Fruit fly (Drosophila melanogaster) whole organism, wandering third instar larva: ENCODE measurements around the gene CG6179.

Experiments used
- Abd-B ChIP-seq: fragments of >200 bp; optimal IDR thresholded peaks from 2 replicates; lab custom pipeline; 2017; ENCODE audit warnings: missing biosample characterization, missing genetic modification characterization
- CG32264 ChIP-seq: fragments of 200-800 bp; sonication (Bioruptor generic); optimal IDR thresholded peaks from 2 replicates; lab custom pipeline; 2016; ENCODE audit warnings: missing biosample characterization, missing genetic modification characterization
- CG9705 ChIP-seq: fragments of 200-800 bp; sonication (Bioruptor generic); optimal IDR thresholded peaks from 2 replicates; lab custom pipeline; 2018; ENCODE audit warnings: missing biosample characterization, mild to moderate bottlenecking, missing genetic modification characterization
- CrebA ChIP-seq: fragments of 200-800 bp; sonication (Bioruptor generic); optimal IDR thresholded peaks from 2 replicates; lab custom pipeline; 2016; ENCODE audit warnings: missing biosample characterization, mild to moderate bottlenecking, missing genetic modification characterization, borderline replicate concordance
- Dfd ChIP-seq: fragments of >200 bp; optimal IDR thresholded peaks from 2 replicates; lab custom pipeline; 2017; ENCODE audit warnings: missing biosample characterization, missing genetic modification characterization
- Dif ChIP-seq: fragments of 200-275, 200-300 bp; sonication (Bioruptor generic); optimal IDR thresholded peaks from 2 replicates; lab custom pipeline; 2018; ENCODE audit warnings: missing biosample characterization, missing genetic modification characterization; ENCODE audit not compliant: partially characterized antibody
- GATAd ChIP-seq: sonication (Bioruptor generic); optimal IDR thresholded peaks from 2 replicates; lab custom pipeline; 2016; ENCODE audit warnings: missing biosample characterization, missing genetic modification characterization
- HLH106 ChIP-seq: fragments of 200-800 bp; optimal IDR thresholded peaks from 3 replicates; lab custom pipeline; 2019; ENCODE audit warnings: missing biosample characterization, mild to moderate bottlenecking, missing genetic modification characterization, moderate library complexity
- Hnf4 ChIP-seq: fragments of 200-800 bp; sonication (Bioruptor generic); optimal IDR thresholded peaks from 2 replicates; lab custom pipeline; 2016; ENCODE audit warnings: missing biosample characterization, mild to moderate bottlenecking, missing genetic modification characterization
- Hr78 ChIP-seq: fragments of >200 bp; optimal IDR thresholded peaks from 2 replicates; lab custom pipeline; 2017; ENCODE audit warnings: missing biosample characterization, missing genetic modification characterization
- Hr83 ChIP-seq: fragments of 200-300 bp; sonication (Bioruptor generic); optimal IDR thresholded peaks from 2 replicates; lab custom pipeline; 2016; ENCODE audit warnings: missing biosample characterization, mild to moderate bottlenecking, missing genetic modification characterization, moderate library complexity; ENCODE audit not compliant: poor library complexity, severe bottlenecking
- Jra ChIP-seq: sonication (Bioruptor generic); optimal IDR thresholded peaks from 2 replicates; lab custom pipeline; 2016; ENCODE audit warnings: missing biosample characterization, missing genetic modification characterization
- Mio ChIP-seq: sonication (Bioruptor generic); optimal IDR thresholded peaks from 2 replicates; lab custom pipeline; 2016; ENCODE audit warnings: missing biosample characterization, missing genetic modification characterization
- Myc ChIP-seq: fragments of >200 bp; optimal IDR thresholded peaks from 2 replicates; lab custom pipeline; 2017
- N ChIP-seq: fragments of >200 bp; optimal IDR thresholded peaks from 2 replicates; lab custom pipeline; 2018; ENCODE audit warnings: missing biosample characterization, missing external identifiers, missing genetic modification characterization
- OdsH ChIP-seq: fragments of 200-800 bp; sonication (Bioruptor generic); optimal IDR thresholded peaks from 2 replicates; lab custom pipeline; 2016; ENCODE audit warnings: missing biosample characterization, mild to moderate bottlenecking, missing genetic modification characterization
- Rel ChIP-seq, 2 experiments: fragments of 200-800 bp; sonication (Bioruptor generic) in 1 of 2; optimal IDR thresholded peaks; 2 replicates in 1 of 2; 3 replicates in 1 of 2; lab custom pipeline; 2016 to 2019; ENCODE audit warnings: mild to moderate bottlenecking in 2 of 2, missing biosample characterization in 2 of 2, missing genetic modification characterization in 2 of 2, moderate library complexity in 1 of 2
- Sp1 ChIP-seq: fragments of 200-800 bp; sonication (Bioruptor generic); optimal IDR thresholded peaks from 3 replicates; lab custom pipeline; 2019; ENCODE audit warnings: missing biosample characterization, mild to moderate bottlenecking, missing genetic modification characterization, moderate library complexity
- Vsx2 ChIP-seq: fragments of 200-300, 225-300 bp; sonication (Bioruptor generic); optimal IDR thresholded peaks from 2 replicates; lab custom pipeline; 2018; ENCODE audit warnings: missing biosample characterization, missing genetic modification characterization; ENCODE audit not compliant: partially characterized antibody
- br ChIP-seq: fragments of 200-800 bp; sonication (Bioruptor generic); optimal IDR thresholded peaks from 2 replicates; lab custom pipeline; 2016; ENCODE audit warnings: missing biosample characterization, missing genetic modification characterization
- brk ChIP-seq: fragments of 200-800 bp; sonication (Bioruptor generic); optimal IDR thresholded peaks from 2 replicates; lab custom pipeline; 2016; ENCODE audit warnings: missing biosample characterization, mild to moderate bottlenecking, missing genetic modification characterization
- dl ChIP-seq, 2 experiments: fragments of 175-275, 200-275 bp in 1 of 2; fragments of 200-275 bp in 1 of 2; sonication (Bioruptor generic); optimal IDR thresholded peaks; lab custom pipeline; 2018; ENCODE audit warnings: mild to moderate bottlenecking in 2 of 2, missing biosample characterization in 2 of 2, missing genetic modification characterization in 2 of 2, moderate library complexity in 2 of 2; ENCODE audit not compliant: partially characterized antibody in 2 of 2, insufficient read depth in 1 of 2
- dmrt93B ChIP-seq: fragments of 200-800 bp; sonication (Bioruptor generic); optimal IDR thresholded peaks from 2 replicates; lab custom pipeline; 2018; ENCODE audit warnings: missing biosample characterization, mild to moderate bottlenecking, missing genetic modification characterization
- dsf ChIP-seq: sonication (Bioruptor generic); optimal IDR thresholded peaks from 2 replicates; lab custom pipeline; 2016; ENCODE audit warnings: missing biosample characterization, missing genetic modification characterization, borderline replicate concordance
- ey ChIP-seq: fragments of 200-800 bp; sonication (Bioruptor generic); optimal IDR thresholded peaks from 2 replicates; lab custom pipeline; 2016; ENCODE audit warnings: missing biosample characterization, missing genetic modification characterization
- foxo ChIP-seq, 2 experiments: fragments of 200-800 bp; sonication (Bioruptor generic); optimal IDR thresholded peaks; 2 replicates in 1 of 2; 3 replicates in 1 of 2; lab custom pipeline; 2016 to 2017; ENCODE audit warnings: missing biosample characterization in 2 of 2, missing genetic modification characterization in 2 of 2
- fru ChIP-seq: fragments of 200-800 bp; sonication (Bioruptor generic); optimal IDR thresholded peaks from 3 replicates; lab custom pipeline; 2016; ENCODE audit warnings: missing biosample characterization, mild to moderate bottlenecking, missing genetic modification characterization
- h ChIP-seq: fragments of 200-800 bp; sonication (Bioruptor generic); optimal IDR thresholded peaks from 3 replicates; lab custom pipeline; 2016; ENCODE audit warnings: missing biosample characterization, mild to moderate bottlenecking, missing genetic modification characterization
- jim ChIP-seq: fragments of 175-275, 200-325 bp; sonication (Bioruptor generic); optimal IDR thresholded peaks from 2 replicates; lab custom pipeline; 2016; ENCODE audit warnings: missing biosample characterization, mild to moderate bottlenecking, missing genetic modification characterization
- lola ChIP-seq: fragments of >200 bp; optimal IDR thresholded peaks from 2 replicates; lab custom pipeline; 2017; ENCODE audit warnings: missing biosample characterization, missing genetic modification characterization
- pan ChIP-seq: fragments of >200 bp; optimal IDR thresholded peaks from 2 replicates; lab custom pipeline; 2017
- psq ChIP-seq: fragments of 200-800 bp; sonication (Bioruptor generic); optimal IDR thresholded peaks from 3 replicates; lab custom pipeline; 2017; ENCODE audit warnings: missing biosample characterization, mild to moderate bottlenecking, missing genetic modification characterization, moderate library complexity
- rgr ChIP-seq: fragments of 200-800 bp; sonication (Bioruptor generic); optimal IDR thresholded peaks from 3 replicates; lab custom pipeline; 2016; ENCODE audit warnings: missing biosample characterization, mild to moderate bottlenecking, missing genetic modification characterization
- sage ChIP-seq: fragments of 200-800 bp; sonication (Bioruptor generic); optimal IDR thresholded peaks from 2 replicates; lab custom pipeline; 2016; ENCODE audit warnings: missing biosample characterization, mild to moderate bottlenecking, missing genetic modification characterization
- sv ChIP-seq: fragments of 200-800 bp; sonication (Bioruptor generic); optimal IDR thresholded peaks from 3 replicates; lab custom pipeline; 2016; ENCODE audit warnings: missing biosample characterization, missing genetic modification characterization
- tai ChIP-seq: sonication (Bioruptor generic); optimal IDR thresholded peaks from 2 replicates; lab custom pipeline; 2016; ENCODE audit warnings: missing biosample characterization, missing genetic modification characterization
- usp ChIP-seq: fragments of >200 bp; optimal IDR thresholded peaks from 2 replicates; lab custom pipeline; 2017; ENCODE audit warnings: missing biosample characterization, missing genetic modification characterization
- woc ChIP-seq: sonication (Bioruptor generic); optimal IDR thresholded peaks from 2 replicates; lab custom pipeline; 2016; ENCODE audit warnings: missing biosample characterization, mild to moderate bottlenecking, missing genetic modification characterization

Gene CG6179

DNA sequence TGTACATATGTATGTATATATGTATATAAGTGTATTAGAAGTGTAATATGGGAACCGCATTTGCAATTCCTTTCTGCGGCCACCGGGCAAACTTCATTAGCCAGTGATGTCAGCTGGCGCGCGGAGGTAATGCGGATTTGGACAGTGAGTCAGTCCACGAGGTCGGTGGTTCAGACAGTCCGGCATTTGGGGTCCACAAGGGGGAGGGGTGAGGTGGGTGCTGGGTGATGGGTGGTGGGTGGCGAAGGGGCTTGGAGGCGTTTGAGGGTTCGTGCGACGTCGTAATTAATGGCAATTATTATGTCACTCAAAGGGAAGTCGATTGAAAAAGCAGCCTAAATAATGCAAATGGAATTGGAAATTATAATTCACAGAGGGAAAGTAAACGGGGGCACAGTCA lies 10.1 kb upstream of the CG6179 start:
- TF ChIP-seq jim (GFP tag; lab: Kevin White, UChicago) (no peak), dmrt93B (no peak), CrebA (GFP tag; lab: Kevin White, UChicago) (no peak), OdsH (GFP tag; lab: Kevin White, UChicago) (no peak), woc (GFP tag; lab: Kevin White, UChicago) (no peak), tai (no peak), ey (GFP tag; lab: Kevin White, UChicago) (no peak), Hr83 (GFP tag; lab: Kevin White, UChicago) (no peak), fru (GFP tag; lab: Kevin White, UChicago) (no peak), Hnf4 (GFP tag; lab: Kevin White, UChicago) (no peak), Jra (no peak), brk (no peak), Hr78 (GFP tag; lab: Kevin White, UChicago) (no peak), sage (no peak), lola (no peak)

DNA sequence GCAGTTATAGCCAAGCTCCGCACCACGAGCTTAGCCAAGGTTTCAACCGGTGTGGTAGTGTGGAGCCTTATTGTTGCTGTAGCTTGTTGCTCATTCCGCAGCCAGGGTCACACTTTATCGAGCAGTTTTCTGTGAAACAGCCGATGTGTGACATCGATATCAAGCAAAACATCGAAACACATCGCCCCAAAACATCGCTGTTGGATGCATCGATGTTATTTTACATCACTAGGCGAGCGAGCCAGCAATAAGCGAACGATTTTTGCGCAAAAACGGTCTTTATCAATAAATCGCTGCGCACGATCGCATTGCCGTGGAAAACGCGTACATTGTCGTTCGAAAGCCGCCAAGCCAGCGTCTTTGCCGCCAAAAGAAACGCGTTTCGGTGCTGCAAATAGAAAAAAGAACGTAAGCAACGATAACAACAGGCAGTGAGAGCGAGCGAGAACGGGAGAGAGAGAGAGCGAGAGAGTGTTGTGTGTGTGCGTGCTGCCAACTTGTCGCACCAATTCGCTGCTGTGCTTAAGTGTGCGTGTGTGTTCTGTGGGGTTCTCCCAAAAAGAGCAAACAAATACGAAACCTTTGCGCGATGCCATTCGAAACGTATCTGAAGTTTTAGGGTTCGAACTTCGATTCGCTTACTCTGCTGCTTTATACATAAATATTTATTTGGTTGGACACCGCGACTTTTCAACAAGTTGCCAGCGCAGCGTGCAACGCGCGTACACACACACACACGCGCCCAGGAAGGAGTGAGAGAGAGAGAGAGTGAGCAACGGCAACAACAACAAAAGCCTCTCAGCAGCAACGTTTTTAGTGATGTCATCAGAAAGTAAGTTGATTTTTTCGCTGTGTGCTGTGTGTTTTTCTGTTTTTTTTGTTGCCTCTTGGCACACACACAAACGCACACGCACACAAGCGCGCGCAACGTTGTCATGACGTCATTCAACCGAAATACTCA lies 8.8 kb upstream of the CG6179 start:
- no peak for TF ChIP-seq sv (GFP tag; lab: Kevin White, UChicago)
- TF ChIP-seq rgr (GFP tag; lab: Kevin White, UChicago) = peak; percentile 24
- TF ChIP-seq h = peak; percentile 18
- peak; percentile 59 for TF ChIP-seq fru (GFP tag; lab: Kevin White, UChicago)
- peak in 1 of 2 experiments; percentile 1 for TF ChIP-seq foxo (GFP tag; optimal IDR thresholded peaks at IDR 0.05; lab: Kevin White, UChicago)
- TF ChIP-seq Jra = peak; percentile 70
- no peak for TF ChIP-seq woc (GFP tag; lab: Kevin White, UChicago)
- TF ChIP-seq dmrt93B = no peak
- TF ChIP-seq Mio (GFP tag; lab: Kevin White, UChicago) = no peak
- TF ChIP-seq sage = no peak
- TF ChIP-seq Dif (GFP tag; lab: Kevin White, UChicago) = peak; percentile 72
- TF ChIP-seq dsf (GFP tag; lab: Kevin White, UChicago) = no peak
- no peak for TF ChIP-seq OdsH (GFP tag; lab: Kevin White, UChicago)
- TF ChIP-seq Dfd (GFP tag; lab: Kevin White, UChicago) = no peak
- peak; percentile 17 to 70 for TF ChIP-seq dl (GFP tag; optimal IDR thresholded peaks at IDR 0.05; lab: Kevin White, UChicago; ENCODE audit: insufficient read depth in 1 of 2, partially characterized antibody in 2 of 2)
- TF ChIP-seq br (GFP tag; lab: Kevin White, UChicago) = no peak
- TF ChIP-seq psq (GFP tag; lab: Kevin White, UChicago) = peak; percentile 15
- TF ChIP-seq Hr78 (GFP tag; lab: Kevin White, UChicago) = peak; percentile 43
- TF ChIP-seq Hnf4 (GFP tag; lab: Kevin White, UChicago) = no peak
- TF ChIP-seq GATAd (GFP tag; lab: Kevin White, UChicago) = no peak
- peak; percentile 58 for TF ChIP-seq jim (GFP tag; lab: Kevin White, UChicago)
- peak; percentile 63 for TF ChIP-seq N
- TF ChIP-seq CrebA (GFP tag; lab: Kevin White, UChicago) = no peak
- no peak for TF ChIP-seq Vsx2 (GFP tag; lab: Kevin White, UChicago)
- no peak for TF ChIP-seq lola
- TF ChIP-seq Sp1 = peak; percentile 84
- TF ChIP-seq CG32264 (GFP tag; lab: Kevin White, UChicago) = no peak
- TF ChIP-seq pan = no peak
- TF ChIP-seq usp = no peak
- peak; percentile 54 for TF ChIP-seq Abd-B (GFP tag; lab: Kevin White, UChicago)
- peak; percentile 46 for TF ChIP-seq CG9705 (GFP tag; lab: Kevin White, UChicago)
- TF ChIP-seq tai = no peak
- peak; percentile 57 for TF ChIP-seq Rel (GFP tag; optimal IDR thresholded peaks at IDR 0.05; lab: Kevin White, UChicago)
- TF ChIP-seq Rel (tag; optimal IDR thresholded peaks at IDR 0.05; lab: Kevin White, UChicago) = peak; percentile 65
- TF ChIP-seq Myc (lab: Kevin White, UChicago) = no peak
- peak; percentile 14 for TF ChIP-seq HLH106
- TF ChIP-seq ey (GFP tag; lab: Kevin White, UChicago) = no peak
- TF ChIP-seq brk = no peak
- TF ChIP-seq Hr83 (GFP tag; lab: Kevin White, UChicago) = peak; percentile 11
